Worm (Caenorhabditis elegans) whole organism, young adult: ENCODE data around the gene B0393.9.
A peak's percentile ranks its signal among the peaks of the same experiment; 100 is the strongest.

ENCODE experiments used
- B0019.2 ChIP-seq: fragments of 200-800 bp; sonication (Bioruptor generic); conservative IDR thresholded peaks from 2 replicates; pipeline ENCODE4 v1.3.6; 2022; ENCODE audit warnings: missing genetic modification reagents, missing genetic modification characterization, missing compliant biosample characterization
- B0336.3 ChIP-seq: fragments of 200-800 bp; sonication (Bioruptor generic); IDR thresholded peaks from 2 replicates; pipeline ENCODE4 v1.3.6; 2022; ENCODE audit warnings: missing genetic modification characterization, missing compliant biosample characterization
- C17E4.6 ChIP-seq: fragments of 200-800 bp; sonication (Bioruptor generic); IDR thresholded peaks from 2 replicates; pipeline ENCODE4 v1.3.6; 2022; ENCODE audit warnings: missing genetic modification reagents, missing genetic modification characterization, missing compliant biosample characterization
- D2030.7 ChIP-seq: fragments of 200-800 bp; sonication (Bioruptor generic); IDR thresholded peaks from 2 replicates; pipeline ENCODE4 v1.3.6; 2022; ENCODE audit warnings: missing genetic modification reagents, missing genetic modification characterization, missing compliant biosample characterization
- F33H1.4 ChIP-seq: fragments of 200-800 bp; sonication (Bioruptor generic); IDR thresholded peaks from 2 replicates; pipeline ENCODE4 v1.3.6; 2022; ENCODE audit warnings: missing genetic modification reagents, missing genetic modification characterization, missing compliant biosample characterization
- F57A8.1 ChIP-seq: fragments of 200-800 bp; sonication (Bioruptor generic); optimal IDR thresholded peaks from 2 replicates; lab custom pipeline; 2018; ENCODE audit warnings: mild to moderate bottlenecking, missing genetic modification characterization, moderate library complexity, missing compliant biosample characterization
- Y53G8AR.9 ChIP-seq: fragments of 200-800 bp; sonication (Bioruptor generic); conservative IDR thresholded peaks from 2 replicates; pipeline ENCODE4 v1.3.6; 2022; ENCODE audit warnings: missing genetic modification reagents, missing genetic modification characterization, missing compliant biosample characterization
- Y95B8A.8 ChIP-seq: fragments of 200-800 bp; sonication (Bioruptor generic); IDR thresholded peaks from 2 replicates; pipeline ENCODE4 v1.3.6; 2022; ENCODE audit warnings: missing genetic modification reagents, missing genetic modification characterization, missing compliant biosample characterization
- akir-1 ChIP-seq: fragments of 200-800 bp; sonication (Bioruptor generic); optimal IDR thresholded peaks from 2 replicates; lab custom pipeline; 2018; ENCODE audit warnings: mild to moderate bottlenecking, missing genetic modification characterization, moderate library complexity, missing compliant biosample characterization
- aptf-2 ChIP-seq: fragments of 200-800 bp; sonication (Bioruptor generic); conservative IDR thresholded peaks from 2 replicates; pipeline ENCODE4 v1.3.6; 2022; ENCODE audit warnings: missing genetic modification reagents, missing genetic modification characterization, missing compliant biosample characterization
- attf-5 ChIP-seq: fragments of 200-800 bp; sonication (Bioruptor generic); optimal IDR thresholded peaks from 2 replicates; lab custom pipeline; 2018; ENCODE audit warnings: mild to moderate bottlenecking, missing genetic modification characterization, missing compliant biosample characterization
- bed-1 ChIP-seq: fragments of 200-800 bp; sonication (Bioruptor generic); IDR thresholded peaks from 2 replicates; pipeline ENCODE4 v1.3.6; 2022; ENCODE audit warnings: missing genetic modification reagents, missing genetic modification characterization, missing compliant biosample characterization
- ceh-100 ChIP-seq: fragments of 200-800 bp; sonication (Bioruptor generic); IDR thresholded peaks from 2 replicates; pipeline ENCODE4 v1.3.6; 2022; ENCODE audit warnings: missing genetic modification reagents, missing genetic modification characterization, missing compliant biosample characterization
- ceh-40 ChIP-seq: fragments of 200-800 bp; sonication (Bioruptor generic); IDR thresholded peaks from 2 replicates; pipeline ENCODE4 v1.3.6; 2022; ENCODE audit warnings: missing genetic modification characterization, missing compliant biosample characterization
- ceh-58 ChIP-seq: fragments of 200-800 bp; sonication (Bioruptor generic); IDR thresholded peaks from 2 replicates; pipeline ENCODE4 v1.3.6; 2022; ENCODE audit warnings: missing genetic modification characterization, missing compliant biosample characterization
- ceh-79 ChIP-seq: sonication (generic microtip); optimal IDR thresholded peaks from 2 replicates; lab custom pipeline; 2017; ENCODE audit warnings: mild to moderate bottlenecking, missing genetic modification characterization, missing compliant biosample characterization
- ceh-91 ChIP-seq: fragments of 200-800 bp; sonication (Bioruptor generic); IDR thresholded peaks from 2 replicates; pipeline ENCODE4 v1.3.6; 2022; ENCODE audit warnings: missing genetic modification reagents, missing genetic modification characterization, missing compliant biosample characterization
- chd-7 ChIP-seq: sonication (generic microtip); optimal IDR thresholded peaks from 2 replicates; lab custom pipeline; 2016; ENCODE audit warnings: mild to moderate bottlenecking, missing genetic modification characterization, moderate library complexity, missing compliant biosample characterization
- dox-1 ChIP-seq: fragments of 200-800 bp; sonication (Bioruptor generic); IDR thresholded peaks from 2 replicates; pipeline ENCODE4 v1.3.6; 2022; ENCODE audit warnings: missing genetic modification reagents, missing genetic modification characterization, missing compliant biosample characterization
- dpl-1 ChIP-seq: fragments of 150-350 bp; optimal IDR thresholded peaks from 2 replicates; lab custom pipeline; 2014; ENCODE audit warnings: missing biosample characterization, missing genetic modification reagents, missing genetic modification characterization
- efl-1 ChIP-seq: fragments of 150-350 bp; optimal IDR thresholded peaks from 2 replicates; lab custom pipeline; 2014; ENCODE audit warnings: missing biosample characterization, missing genetic modification reagents, missing genetic modification characterization
- him-1 ChIP-seq: sonication (generic microtip); optimal IDR thresholded peaks from 2 replicates; lab custom pipeline; 2016; ENCODE audit warnings: missing genotype, missing genetic modification reagents, missing genetic modification characterization, missing compliant biosample characterization
- hmg-1.2 ChIP-seq: fragments of 200-800 bp; sonication (Bioruptor generic); IDR thresholded peaks from 2 replicates; pipeline ENCODE4 v1.3.6; 2022; ENCODE audit warnings: missing genetic modification reagents, missing genetic modification characterization, missing compliant biosample characterization
- lin-35 ChIP-seq, 3 experiments: fragments of 150-350 bp in 2 of 3; sonication (generic microtip) in 1 of 3; optimal IDR thresholded peaks; 2 replicates each; lab custom pipeline; 2014 to 2018; ENCODE audit warnings: missing biosample characterization in 3 of 3, missing genetic modification characterization in 3 of 3, missing genetic modification reagents in 3 of 3
- lin-54 ChIP-seq: fragments of 200-800 bp; sonication (Bioruptor generic); optimal IDR thresholded peaks from 2 replicates; lab custom pipeline; 2018; ENCODE audit warnings: mild to moderate bottlenecking, missing genetic modification characterization, missing compliant biosample characterization
- lsl-1 ChIP-seq: fragments of 200-800 bp; sonication (Bioruptor generic); optimal IDR thresholded peaks from 2 replicates; lab custom pipeline; 2018; ENCODE audit warnings: mild to moderate bottlenecking, missing genetic modification characterization, moderate library complexity, missing compliant biosample characterization
- madf-6 ChIP-seq: fragments of 200-800 bp; sonication (Bioruptor generic); IDR thresholded peaks from 2 replicates; pipeline ENCODE4 v1.3.6; 2022; ENCODE audit warnings: missing genetic modification reagents, missing genetic modification characterization, missing compliant biosample characterization
- madf-8 ChIP-seq: fragments of 200-800 bp; sonication (Bioruptor generic); conservative IDR thresholded peaks from 2 replicates; pipeline ENCODE4 v1.3.6; 2022; ENCODE audit warnings: missing genetic modification reagents, missing genetic modification characterization, missing compliant biosample characterization
- mcd-1 ChIP-seq: fragments of 200-800 bp; sonication (Bioruptor generic); IDR thresholded peaks from 2 replicates; pipeline ENCODE4 v1.3.6; 2022; ENCODE audit warnings: missing genetic modification reagents, missing genetic modification characterization, missing compliant biosample characterization
- mel-28 ChIP-seq: sonication (generic microtip); optimal IDR thresholded peaks from 2 replicates; lab custom pipeline; 2016; ENCODE audit warnings: borderline replicate concordance, mild to moderate bottlenecking, missing genetic modification characterization, missing compliant biosample characterization
- nfyb-1 ChIP-seq: fragments of 200-800 bp; sonication (Bioruptor generic); IDR thresholded peaks from 2 replicates; pipeline ENCODE4 v1.3.6; 2022; ENCODE audit warnings: missing genetic modification reagents, missing genetic modification characterization, missing compliant biosample characterization
- nhr-120 ChIP-seq: fragments of 200-800 bp; sonication (Bioruptor generic); IDR thresholded peaks from 2 replicates; pipeline ENCODE4 v1.3.6; 2022; ENCODE audit warnings: missing genetic modification characterization, missing compliant biosample characterization
- nhr-27 ChIP-seq: fragments of 200-800 bp; sonication (Bioruptor generic); optimal IDR thresholded peaks from 2 replicates; lab custom pipeline; 2018; ENCODE audit warnings: mild to moderate bottlenecking, missing genetic modification characterization, moderate library complexity, missing compliant biosample characterization
- nhr-80 ChIP-seq: sonication (generic microtip); optimal IDR thresholded peaks from 2 replicates; lab custom pipeline; 2016; ENCODE audit warnings: missing genetic modification characterization, missing compliant biosample characterization
- pbrm-1 ChIP-seq: fragments of 200-800 bp; sonication (Bioruptor generic); IDR thresholded peaks from 2 replicates; pipeline ENCODE4 v1.3.6; 2022; ENCODE audit warnings: missing genetic modification reagents, missing genetic modification characterization, missing compliant biosample characterization
- rcor-1 ChIP-seq: fragments of 200-800 bp; sonication (Bioruptor generic); IDR thresholded peaks from 2 replicates; pipeline ENCODE4 v1.3.6; 2022; ENCODE audit warnings: missing genetic modification reagents, missing genetic modification characterization, missing compliant biosample characterization
- repo-1 ChIP-seq: sonication (generic microtip); optimal IDR thresholded peaks from 2 replicates; lab custom pipeline; 2017; ENCODE audit warnings: mild to moderate bottlenecking, missing genetic modification characterization, missing compliant biosample characterization
- snpc-1.1 ChIP-seq: sonication (generic microtip); optimal IDR thresholded peaks from 2 replicates; lab custom pipeline; 2017; ENCODE audit warnings: missing genetic modification characterization, mild to moderate bottlenecking, missing compliant biosample characterization, antibody characterized with exemption, moderate library complexity, missing genotype, missing genetic modification reagents; ENCODE audit not compliant: insufficient read depth
- snpc-1.3 ChIP-seq: sonication (generic microtip); optimal IDR thresholded peaks from 2 replicates; lab custom pipeline; 2017; ENCODE audit warnings: missing genetic modification characterization, mild to moderate bottlenecking, missing compliant biosample characterization, antibody characterized with exemption, moderate library complexity, missing genotype, missing genetic modification reagents; ENCODE audit not compliant: insufficient read depth
- xnd-1 ChIP-seq: sonication (generic microtip); optimal IDR thresholded peaks from 2 replicates; lab custom pipeline; 2016; ENCODE audit warnings: missing genotype, missing genetic modification reagents, missing genetic modification characterization, missing compliant biosample characterization

B0393.9 gene

ce11 chrIII:4785714-4786113 is 5.8 kb upstream of the B0393.9 start, which contains the start of gene mel-28:
mel-28 (plus strand) TSS chrIII:4786080.
- TF ChIP-seq snpc-1.1 (no peak), attf-5 (GFP tag; lab: Kevin White, UChicago) (peak; percentile 33)

ce11 chrIII:4785131-4785530 is 5.2 kb upstream of the B0393.9 start, which contains the start of gene enu-3.2:
enu-3.2 (minus strand) TSS chrIII:4785235.
- TF ChIP-seq ceh-91 (GFP tag; lab: Robert Waterston, UW), result peak; percentile 27; the same call in 1 of the 2 replicates
- peak; percentile 64 for TF ChIP-seq F33H1.4 (GFP tag; lab: Robert Waterston, UW)
- 0 out of 2 replicates have a peak, but pooled peaks have one; percentile 33 for TF ChIP-seq aptf-2
- peak; percentile 33; the same call in 1 of the 2 replicates for TF ChIP-seq madf-8
- TF ChIP-seq mcd-1 (GFP tag; lab: Robert Waterston, UW), result peak; percentile 53
- TF ChIP-seq pbrm-1 (GFP tag; lab: Robert Waterston, UW), result peak; percentile 70
- peak; percentile 20; the same call in 1 of the 2 replicates for TF ChIP-seq ceh-100 (GFP tag; lab: Robert Waterston, UW)
- TF ChIP-seq xnd-1 (tag; lab: Kevin White, UChicago), result peak; percentile 40
- peak; percentile 55 for TF ChIP-seq D2030.7 (GFP tag; lab: Robert Waterston, UW)
- peak; percentile 35; the same call in 1 of the 2 replicates for TF ChIP-seq rcor-1 (GFP tag; lab: Robert Waterston, UW)
- TF ChIP-seq madf-6 (GFP tag; lab: Robert Waterston, UW), result peak; percentile 49; the same call in 1 of the 2 replicates
- TF ChIP-seq Y53G8AR.9 (GFP tag; lab: Robert Waterston, UW), result 0 out of 2 replicates have a peak, but pooled peaks have one; percentile 9
- peak; percentile 26; the same call in 1 of the 2 replicates for TF ChIP-seq hmg-1.2 (GFP tag; lab: Robert Waterston, UW)

- TF ChIP-seq D2030.7 (GFP tag; lab: Robert Waterston, UW) (peak; percentile 62), efl-1 (GFP tag; lab: Kevin White, UChicago) (peak; percentile 63), madf-8 (peak; percentile 56), madf-6 (GFP tag; lab: Robert Waterston, UW) (peak; percentile 88), xnd-1 (tag; lab: Kevin White, UChicago) (peak; percentile 73), F33H1.4 (GFP tag; lab: Robert Waterston, UW) (peak; percentile 77), hmg-1.2 (GFP tag; lab: Robert Waterston, UW) (peak; percentile 24; the same call in 1 of the 2 replicates), aptf-2 (0 out of 2 replicates have a peak, but pooled peaks have one; percentile 25), him-1 (tag; lab: Kevin White, UChicago) (peak; percentile 12), lin-54 (GFP tag; lab: Kevin White, UChicago) (peak; percentile 43), lsl-1 (peak; percentile 78), snpc-1.3 (tag; lab: Kevin White, UChicago) (peak; percentile 12), C17E4.6 (GFP tag; lab: Robert Waterston, UW) (peak; percentile 53; the same call in 1 of the 2 replicates), rcor-1 (GFP tag; lab: Robert Waterston, UW) (0 out of 2 replicates have a peak, but pooled peaks have one; percentile 12), pbrm-1 (GFP tag; lab: Robert Waterston, UW) (0 out of 2 replicates have a peak, but pooled peaks have one; percentile 21), dpl-1 (GFP tag; lab: Kevin White, UChicago) (peak; percentile 24)
Observed at ce11 chrIII:4781937-4782576, 2.1 kb upstream of the B0393.9 start, which contains the start of the genes gex-5 and C38D4.10. gex-5 (minus strand) TSS chrIII:4781987. C38D4.10 (plus strand) TSS chrIII:4782526.

- TF ChIP-seq nhr-120 (GFP tag; lab: Robert Waterston, UW) (no peak), ceh-40 (GFP tag; lab: Robert Waterston, UW) (no peak), dox-1 (GFP tag; lab: Robert Waterston, UW) (no peak), B0019.2 (GFP tag; lab: Robert Waterston, UW) (no peak), ceh-79 (tag; lab: Kevin White, UChicago) (no peak), chd-7 (tag; lab: Kevin White, UChicago) (no peak), bed-1 (no peak), repo-1 (tag; lab: Kevin White, UChicago) (no peak), nfyb-1 (GFP tag; lab: Robert Waterston, UW) (no peak), lin-35 (GFP tag; optimal IDR thresholded peaks at IDR 0.05; lab: Kevin White, UChicago) (no peak), mel-28 (no peak), xnd-1 (tag; lab: Kevin White, UChicago) (no peak), akir-1 (GFP tag; lab: Kevin White, UChicago) (no peak), ceh-58 (GFP tag; lab: Robert Waterston, UW) (no peak), Y95B8A.8 (GFP tag; lab: Robert Waterston, UW) (no peak), F57A8.1 (GFP tag; lab: Kevin White, UChicago) (no peak), B0336.3 (GFP tag; lab: Robert Waterston, UW) (no peak), nhr-80 (tag; lab: Kevin White, UChicago) (no peak), nhr-27 (tag; lab: Kevin White, UChicago) (no peak)
Observed at ce11 chrIII:4778003-4778402, 2.0 kb downstream of the B0393.9 start, which contains the start of gene B0393.7. B0393.7 (minus strand) TSS chrIII:4778103.
